Fruit fly (Drosophila melanogaster): ENCODE measurements around the gene dally.

DNA sequence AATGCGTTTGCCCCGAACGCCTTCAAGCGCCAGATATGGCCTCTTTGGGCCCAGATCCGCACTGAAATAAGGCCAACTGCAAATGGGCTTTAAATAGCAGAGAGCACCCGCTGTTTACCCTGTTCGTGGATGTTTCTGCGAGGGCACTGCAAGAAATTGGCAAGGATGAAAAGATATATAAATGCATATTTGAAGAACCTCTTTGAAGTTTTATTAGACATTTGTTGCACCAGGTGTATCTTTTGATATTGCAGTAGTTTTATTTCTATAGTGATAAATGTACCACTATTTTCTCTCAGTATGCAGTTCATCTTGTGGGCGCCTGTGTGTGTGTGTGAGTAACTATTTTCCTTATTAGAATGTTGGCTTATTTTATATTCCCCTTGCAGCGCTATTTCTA lies 13.8 kb upstream of the dally start:
- TF ChIP-seq psq (optimal IDR thresholded peaks at IDR 0.05) (no peak), pan (optimal IDR thresholded peaks at IDR 0.05) (no peak), usp (GFP tag; optimal IDR thresholded peaks at IDR 0.05) (no peak), CG8478 (optimal IDR thresholded peaks at IDR 0.05) (no peak), Dll (optimal IDR thresholded peaks at IDR 0.05) (no peak)
